Worm (Caenorhabditis elegans): ENCODE results near the gene tex-2.

The tex-2 gene

ce11 chrII:5874130-5874529 lies 716 bp upstream of the tex-2 start (continued):
- TF ChIP-seq elt-1 (tag; optimal IDR thresholded peaks at IDR 0.05) (no peak), lin-11 (tag; optimal IDR thresholded peaks at IDR 0.05) (no peak), zag-1 (tag; optimal IDR thresholded peaks at IDR 0.05) (no peak), unc-39 (tag; optimal IDR thresholded peaks at IDR 0.05) (no peak), sem-4 (tag; optimal IDR thresholded peaks at IDR 0.05) (no peak), snpc-4 (tag; optimal IDR thresholded peaks at IDR 0.05) (no peak), ama-1 (optimal IDR thresholded peaks at IDR 0.05) (no peak), lin-39 (tag; optimal IDR thresholded peaks at IDR 0.05) (no peak), ztf-4 (tag; optimal IDR thresholded peaks at IDR 0.05) (no peak), ZK546.5 (tag; optimal IDR thresholded peaks at IDR 0.05) (no peak), nhr-129 (tag; optimal IDR thresholded peaks at IDR 0.05) (peak; percentile 80), unc-55 (GFP tag; optimal IDR thresholded peaks at IDR 0.05) (no peak), sma-3 (GFP tag; optimal IDR thresholded peaks at IDR 0.05) (peak; percentile 36), crh-2 (tag; optimal IDR thresholded peaks at IDR 0.05) (no peak), ztf-11 (tag; optimal IDR thresholded peaks at IDR 0.05) (no peak)

DNA sequence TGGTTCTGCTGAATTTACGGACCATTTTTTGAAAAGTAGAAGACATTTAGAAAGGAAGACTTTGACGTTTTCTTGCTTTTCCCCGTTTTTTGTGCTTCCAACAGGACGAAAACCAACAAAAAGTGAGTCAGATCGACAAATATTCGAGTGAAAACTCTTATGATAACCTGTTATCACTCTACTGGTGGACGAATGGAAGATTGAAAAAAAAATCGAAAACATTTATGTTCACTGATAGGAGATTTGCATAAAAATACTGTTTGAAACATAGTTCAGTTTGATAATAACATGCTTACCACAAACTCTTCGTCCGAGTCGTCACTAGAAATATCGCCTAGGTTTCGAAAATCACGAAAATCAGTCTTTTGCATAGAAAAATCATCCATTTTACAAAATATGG lies 1.0 kb downstream of the tex-2 start:
- TF ChIP-seq blmp-1 (tag; optimal IDR thresholded peaks at IDR 0.05; ENCODE audit: insufficient read depth) = no peak
- TF ChIP-seq fos-1 (tag; optimal IDR thresholded peaks at IDR 0.05) = peak; percentile 53
- no peak for TF ChIP-seq lin-13 (GFP tag; optimal IDR thresholded peaks at IDR 0.05)
- TF ChIP-seq nhr-11 (tag; optimal IDR thresholded peaks at IDR 0.05) = no peak
- no peak for TF ChIP-seq ceh-82 (tag; optimal IDR thresholded peaks at IDR 0.05)
- TF ChIP-seq aly-2 (tag; optimal IDR thresholded peaks at IDR 0.05) = no peak
- TF ChIP-seq elt-3 (tag; optimal IDR thresholded peaks at IDR 0.05) = no peak
- no peak for TF ChIP-seq nhr-21 (tag; optimal IDR thresholded peaks at IDR 0.05)

- TF ChIP-seq sma-9 (GFP tag; optimal IDR thresholded peaks at IDR 0.05) = peak; percentile 16
- TF ChIP-seq sma-9 (tag; optimal IDR thresholded peaks at IDR 0.05) = no peak
- TF ChIP-seq nhr-6 (tag; optimal IDR thresholded peaks at IDR 0.05) = no peak
- TF ChIP-seq lin-13 (GFP tag; optimal IDR thresholded peaks at IDR 0.05) = no peak
- no peak for TF ChIP-seq sem-4 (tag; optimal IDR thresholded peaks at IDR 0.05)
- TF ChIP-seq zag-1 (tag; optimal IDR thresholded peaks at IDR 0.05) = no peak
- no peak for TF ChIP-seq lsy-2 (tag; optimal IDR thresholded peaks at IDR 0.05)
- peak; percentile 23 for TF ChIP-seq nhr-129 (tag; optimal IDR thresholded peaks at IDR 0.05)
- no peak for TF ChIP-seq crh-2 (tag; optimal IDR thresholded peaks at IDR 0.05)
- TF ChIP-seq ztf-1 (GFP tag; conservative IDR thresholded peaks at IDR 0.05) = no peak
- no peak for TF ChIP-seq fos-1 (tag; optimal IDR thresholded peaks at IDR 0.05)
- TF ChIP-seq unc-55 (GFP tag; optimal IDR thresholded peaks at IDR 0.05) = peak; percentile 45
- no peak for TF ChIP-seq ceh-16 (tag; optimal IDR thresholded peaks at IDR 0.05)
- TF ChIP-seq aly-2 (tag; optimal IDR thresholded peaks at IDR 0.05) = no peak
- no peak for TF ChIP-seq ceh-82 (tag; optimal IDR thresholded peaks at IDR 0.05)
- TF ChIP-seq mab-5 (tag; optimal IDR thresholded peaks at IDR 0.05) = peak; percentile 73
These were observed 1.9 kb downstream of the tex-2 start for ce11 chrII:5871508-5871907.

ce11 chrII:5866920-5867319 lies 6.5 kb downstream of the tex-2 start:
- no peak for TF ChIP-seq nhr-6 (tag; optimal IDR thresholded peaks at IDR 0.05)
- TF ChIP-seq unc-62 (GFP tag; optimal IDR thresholded peaks at IDR 0.05) = no peak
- no peak for TF ChIP-seq mbf-1 (tag; optimal IDR thresholded peaks at IDR 0.05)
- TF ChIP-seq dmd-4 (tag; optimal IDR thresholded peaks at IDR 0.05) = no peak
- TF ChIP-seq sma-3 (GFP tag; optimal IDR thresholded peaks at IDR 0.05) = no peak
- TF ChIP-seq ztf-4 (tag; optimal IDR thresholded peaks at IDR 0.05) = no peak
- no peak for TF ChIP-seq ZK546.5 (tag; optimal IDR thresholded peaks at IDR 0.05)
- no peak for TF ChIP-seq ceh-16 (tag; optimal IDR thresholded peaks at IDR 0.05)
- no peak for TF ChIP-seq mdl-1 (tag; optimal IDR thresholded peaks at IDR 0.05)
- no peak for TF ChIP-seq nhr-77 (tag; optimal IDR thresholded peaks at IDR 0.05)
- TF ChIP-seq Y55F3AM.14 (GFP tag; optimal IDR thresholded peaks at IDR 0.05) = no peak
- TF ChIP-seq blmp-1 (tag; optimal IDR thresholded peaks at IDR 0.05; ENCODE audit: insufficient read depth) = no peak
- TF ChIP-seq mab-5 (tag; optimal IDR thresholded peaks at IDR 0.05) = no peak
- no peak for TF ChIP-seq unc-55 (GFP tag; optimal IDR thresholded peaks at IDR 0.05)
- TF ChIP-seq zag-1 (tag; optimal IDR thresholded peaks at IDR 0.05) = no peak
- TF ChIP-seq peb-1 (tag; optimal IDR thresholded peaks at IDR 0.05) = no peak
- TF ChIP-seq nhr-11 (tag; optimal IDR thresholded peaks at IDR 0.05) = no peak

All from whole organism, L2 larva.